Fruit fly (Drosophila melanogaster) whole organism, embryonic: Measurements from ENCODE around the gene sv.

Experiments used
- Asciz ChIP-seq: fragments of 200-800 bp; sonication (Bioruptor generic); optimal IDR thresholded peaks from 2 replicates; lab custom pipeline; 2017; ENCODE audit warnings: missing biosample characterization, mild to moderate bottlenecking, missing genetic modification characterization, missing genetic modification reagents
- BEAF-32 ChIP-seq: fragments of 200-800 bp; sonication (Bioruptor generic); optimal IDR thresholded peaks from 3 replicates; lab custom pipeline; 2017; ENCODE audit warnings: missing biosample characterization, missing genetic modification characterization, mild to moderate bottlenecking, moderate library complexity, missing genetic modification reagents
- Bdp1 ChIP-seq: fragments of 200-800 bp; sonication (Bioruptor generic); optimal IDR thresholded peaks from 3 replicates; lab custom pipeline; 2016; ENCODE audit warnings: missing biosample characterization, missing genetic modification characterization
- BtbVII ChIP-seq: fragments of 200-800 bp; sonication (Bioruptor generic); optimal IDR thresholded peaks from 3 replicates; lab custom pipeline; 2017; ENCODE audit warnings: missing biosample characterization, mild to moderate bottlenecking, missing genetic modification characterization
- CG10321 ChIP-seq: fragments of 200-800 bp; sonication (Bioruptor generic); IDR thresholded peaks from 2 replicates; pipeline ENCODE4 v1.3.6; 2022; ENCODE audit warnings: missing biosample characterization, missing genetic modification characterization
- CG10565 ChIP-seq: fragments of 200-800 bp; sonication (Bioruptor generic); optimal IDR thresholded peaks from 3 replicates; lab custom pipeline; 2016; ENCODE audit warnings: missing biosample characterization, mild to moderate bottlenecking, missing genetic modification characterization
- CG10654 ChIP-seq: fragments of 200-800 bp; sonication (Bioruptor generic); optimal IDR thresholded peaks from 2 replicates; lab custom pipeline; 2016; ENCODE audit warnings: missing biosample characterization, missing genetic modification characterization
- CG12744 ChIP-seq: fragments of 200-800 bp; sonication (Bioruptor generic); optimal IDR thresholded peaks from 2 replicates; lab custom pipeline; 2016; ENCODE audit warnings: missing biosample characterization, missing genetic modification characterization
- CG14441 ChIP-seq: fragments of 200-800 bp; sonication (Bioruptor generic); IDR thresholded peaks from 2 replicates; pipeline ENCODE4 v1.3.6; 2022; ENCODE audit warnings: missing biosample characterization, missing genetic modification characterization
- CG16813 ChIP-seq: fragments of 200-800 bp; sonication (Bioruptor generic); IDR thresholded peaks from 3 replicates; pipeline ENCODE4 v1.3.6; 2022; ENCODE audit warnings: missing biosample characterization, missing genetic modification characterization; ENCODE audit not compliant: partially characterized antibody
- CG16815 ChIP-seq: fragments of 200-800 bp; sonication (Bioruptor generic); optimal IDR thresholded peaks from 3 replicates; lab custom pipeline; 2017; ENCODE audit warnings: missing biosample characterization, mild to moderate bottlenecking, missing genetic modification characterization
- CG2199 ChIP-seq: fragments of 200-800 bp; sonication (Bioruptor generic); IDR thresholded peaks from 3 replicates; pipeline ENCODE4 v1.3.6; 2022; ENCODE audit warnings: missing biosample characterization, missing genetic modification characterization
- CG3407 ChIP-seq: fragments of 200-800 bp; sonication (Bioruptor generic); optimal IDR thresholded peaks from 2 replicates; lab custom pipeline; 2018; ENCODE audit warnings: missing biosample characterization, mild to moderate bottlenecking, missing genetic modification characterization
- CG4328 ChIP-seq: fragments of 200-800 bp; sonication (Bioruptor generic); optimal IDR thresholded peaks from 3 replicates; lab custom pipeline; 2017; ENCODE audit warnings: missing biosample characterization, missing genetic modification reagents, missing genetic modification characterization
- CG6813 ChIP-seq: fragments of 200-800 bp; sonication (Bioruptor generic); optimal IDR thresholded peaks from 2 replicates; lab custom pipeline; 2017; ENCODE audit warnings: missing biosample characterization, missing genetic modification characterization, mild to moderate bottlenecking, moderate library complexity, missing genetic modification reagents
- CG7372 ChIP-seq: fragments of 200-800 bp; sonication (Bioruptor generic); IDR thresholded peaks from 2 replicates; pipeline ENCODE4 v1.3.6; 2022; ENCODE audit warnings: missing biosample characterization, missing genetic modification characterization
- CG7928 ChIP-seq: fragments of 200-800 bp; sonication (Bioruptor generic); optimal IDR thresholded peaks from 2 replicates; lab custom pipeline; 2017; ENCODE audit warnings: missing biosample characterization, mild to moderate bottlenecking, missing genetic modification characterization
- D ChIP-seq, 2 experiments: fragments of 200-800 bp in 1 of 2; fragments of >200 bp in 1 of 2; sonication (Bioruptor generic) in 1 of 2; optimal IDR thresholded peaks; 2 replicates in 1 of 2; 3 replicates in 1 of 2; lab custom pipeline; 2017; ENCODE audit warnings: mild to moderate bottlenecking in 1 of 2, missing biosample characterization in 1 of 2, missing genetic modification characterization in 1 of 2, missing genetic modification reagents in 1 of 2
- Dek ChIP-seq: fragments of 200-800 bp; sonication (Bioruptor generic); optimal IDR thresholded peaks from 3 replicates; lab custom pipeline; 2019; ENCODE audit warnings: missing biosample characterization, mild to moderate bottlenecking, missing genetic modification characterization, moderate library complexity
- HLH54F ChIP-seq: fragments of 200-800 bp; sonication (Bioruptor generic); optimal IDR thresholded peaks from 3 replicates; lab custom pipeline; 2016; ENCODE audit warnings: missing biosample characterization, missing genetic modification characterization
- Hand ChIP-seq: fragments of 200-800 bp; sonication (Bioruptor generic); optimal IDR thresholded peaks from 2 replicates; lab custom pipeline; 2017; ENCODE audit warnings: mild to moderate bottlenecking, missing biosample characterization, missing genetic modification reagents, missing genetic modification characterization
- Hr78 ChIP-seq, 2 experiments: fragments of 200-800 bp in 1 of 2; fragments of >200 bp in 1 of 2; sonication (Bioruptor generic) in 1 of 2; optimal IDR thresholded peaks; 2 replicates each; lab custom pipeline; 2017 to 2019; ENCODE audit warnings: missing biosample characterization in 2 of 2, missing genetic modification characterization in 2 of 2, mild to moderate bottlenecking in 1 of 2, moderate library complexity in 1 of 2
- Jarid2 ChIP-seq: fragments of 200-800 bp; sonication (Bioruptor generic); optimal IDR thresholded peaks from 3 replicates; lab custom pipeline; 2017; ENCODE audit warnings: mild to moderate bottlenecking, missing biosample characterization, missing genetic modification reagents, missing genetic modification characterization
- Lim3 ChIP-seq: fragments of 200-800 bp; sonication (Bioruptor generic); IDR thresholded peaks from 2 replicates; pipeline ENCODE4 v1.3.6; 2022; ENCODE audit warnings: missing biosample characterization, missing genetic modification characterization
- MESR4 ChIP-seq: fragments of 200-800 bp; sonication (Bioruptor generic); optimal IDR thresholded peaks from 2 replicates; lab custom pipeline; 2018; ENCODE audit warnings: missing biosample characterization, mild to moderate bottlenecking, missing genetic modification characterization, moderate library complexity
- NC2β ChIP-seq: fragments of 200-800 bp; sonication (Bioruptor generic); optimal IDR thresholded peaks from 2 replicates; lab custom pipeline; 2016; ENCODE audit warnings: missing biosample characterization, missing genetic modification characterization
- Nf-YA ChIP-seq: fragments of 200-800 bp; sonication (Bioruptor generic); IDR thresholded peaks from 2 replicates; pipeline ENCODE4 v1.3.6; 2022; ENCODE audit warnings: missing biosample characterization, missing genetic modification characterization
- Nf-YB ChIP-seq: fragments of 200-800 bp; sonication (Bioruptor generic); optimal IDR thresholded peaks from 3 replicates; lab custom pipeline; 2019; ENCODE audit warnings: missing biosample characterization, mild to moderate bottlenecking, missing genetic modification characterization, moderate library complexity
- Nf-YC ChIP-seq: fragments of 200-800 bp; optimal IDR thresholded peaks from 3 replicates; lab custom pipeline; 2019; ENCODE audit warnings: missing biosample characterization, mild to moderate bottlenecking, missing genetic modification characterization, moderate library complexity
- Sox100B ChIP-seq: fragments of 200-800 bp; sonication (Bioruptor generic); optimal IDR thresholded peaks from 3 replicates; lab custom pipeline; 2018; ENCODE audit warnings: missing biosample characterization, mild to moderate bottlenecking, missing genetic modification characterization
- abd-A ChIP-seq: fragments of 200-800 bp; sonication (Bioruptor generic); optimal IDR thresholded peaks from 3 replicates; lab custom pipeline; 2019; ENCODE audit warnings: missing biosample characterization, mild to moderate bottlenecking, missing genetic modification characterization, moderate library complexity
- ac ChIP-seq: fragments of 200-800 bp; sonication (Bioruptor generic); optimal IDR thresholded peaks from 3 replicates; lab custom pipeline; 2017; ENCODE audit warnings: missing biosample characterization, mild to moderate bottlenecking, missing genetic modification characterization
- ara ChIP-seq: fragments of 200-800 bp; sonication (Bioruptor generic); IDR thresholded peaks from 2 replicates; pipeline ENCODE4 v1.3.6; 2022; ENCODE audit warnings: missing biosample characterization, missing genetic modification characterization
- chinmo ChIP-seq: fragments of 200-800 bp; sonication (Bioruptor generic); IDR thresholded peaks from 4 replicates; pipeline ENCODE4 v1.3.6; 2022; ENCODE audit warnings: missing biosample characterization, missing genetic modification characterization; ENCODE audit not compliant: partially characterized antibody
- danr ChIP-seq: fragments of 200-800 bp; sonication (Bioruptor generic); IDR thresholded peaks from 2 replicates; pipeline ENCODE4 v1.3.6; 2022; ENCODE audit warnings: missing biosample characterization, missing genetic modification characterization
- eyg ChIP-seq: fragments of 200-800 bp; sonication (Bioruptor generic); optimal IDR thresholded peaks from 3 replicates; lab custom pipeline; 2016; ENCODE audit warnings: missing biosample characterization, missing genetic modification characterization
- inv ChIP-seq: fragments of 200-800 bp; sonication (Bioruptor generic); IDR thresholded peaks from 2 replicates; pipeline ENCODE4 v1.3.6; 2022; ENCODE audit warnings: missing biosample characterization, missing genetic modification characterization; ENCODE audit not compliant: partially characterized antibody
- mld ChIP-seq: fragments of 200-800 bp; sonication (Bioruptor generic); IDR thresholded peaks from 3 replicates; pipeline ENCODE4 v1.3.6; 2022; ENCODE audit warnings: missing biosample characterization, missing genetic modification characterization; ENCODE audit not compliant: partially characterized antibody
- peb ChIP-seq: fragments of 200-800 bp; sonication (Bioruptor generic); IDR thresholded peaks from 2 replicates; pipeline ENCODE4 v1.3.6; 2022; ENCODE audit warnings: missing biosample characterization, missing genetic modification characterization
- sc ChIP-seq, 3 experiments: fragments of >200 bp in 2 of 3; fragments of 200-800 bp in 1 of 3; sonication (Bioruptor generic) in 1 of 3; optimal IDR thresholded peaks; 2 replicates in 2 of 3; 3 replicates in 1 of 3; lab custom pipeline; 2017; ENCODE audit warnings: mild to moderate bottlenecking in 1 of 3, missing biosample characterization in 1 of 3, missing genetic modification characterization in 1 of 3, missing genetic modification reagents in 1 of 3
- sr ChIP-seq: fragments of 200-800 bp; sonication (Bioruptor generic); IDR thresholded peaks from 3 replicates; pipeline ENCODE4 v1.3.6; 2022; ENCODE audit warnings: missing biosample characterization, missing genetic modification characterization
- tup ChIP-seq: fragments of 200-800 bp; sonication (Bioruptor generic); optimal IDR thresholded peaks from 2 replicates; lab custom pipeline; 2016; ENCODE audit warnings: missing biosample characterization, mild to moderate bottlenecking, missing genetic modification characterization, moderate library complexity

The sv gene

dm6 chr4:1097608-1098262 is 9.1 kb downstream of the sv start:
- TF ChIP-seq ara (GFP tag; lab: Robert Waterston, UW) (no peak), Nf-YC (tag; lab: Kevin White, UChicago) (peak; percentile 98), NC2β (GFP tag; lab: Kevin White, UChicago) (no peak), Jarid2 (GFP tag; lab: Kevin White, UChicago) (peak; percentile 24), CG16815 (GFP tag; lab: Kevin White, UChicago) (no peak), CG10654 (GFP tag; lab: Kevin White, UChicago) (no peak), CG3407 (GFP tag; lab: Kevin White, UChicago) (no peak), Nf-YA (GFP tag; lab: Robert Waterston, UW) (peak; percentile 79), CG16813 (GFP tag; lab: Robert Waterston, UW) (no peak), Nf-YB (GFP tag; lab: Kevin White, UChicago) (peak; percentile 99), CG6813 (no peak), CG2199 (GFP tag; lab: Robert Waterston, UW) (peak; percentile 76; the same call in 2 of the 3 replicates), CG4328 (GFP tag; lab: Kevin White, UChicago) (no peak), eyg (GFP tag; lab: Kevin White, UChicago) (no peak), CG10565 (GFP tag; lab: Kevin White, UChicago) (no peak), Lim3 (GFP tag; lab: Robert Waterston, UW) (no peak), CG10321 (GFP tag; lab: Robert Waterston, UW) (peak; percentile 85), CG7372 (GFP tag; lab: Robert Waterston, UW) (no peak), MESR4 (GFP tag; lab: Kevin White, UChicago) (no peak)

- TF ChIP-seq Asciz (GFP tag; lab: Kevin White, UChicago) = no peak
- no peak for TF ChIP-seq Hr78 (GFP tag; optimal IDR thresholded peaks at IDR 0.05; lab: Kevin White, UChicago)
- TF ChIP-seq sc (optimal IDR thresholded peaks at IDR 0.05; lab: Kevin White, UChicago) = no peak
- no peak for TF ChIP-seq sc (GFP tag; optimal IDR thresholded peaks at IDR 0.05; lab: Kevin White, UChicago)
- no peak for TF ChIP-seq D (optimal IDR thresholded peaks at IDR 0.05; lab: Kevin White, UChicago)
- no peak for TF ChIP-seq D (GFP tag; optimal IDR thresholded peaks at IDR 0.05; lab: Kevin White, UChicago)
- peak; percentile 94 for TF ChIP-seq CG2199 (GFP tag; lab: Robert Waterston, UW)
These were observed 17.5 kb downstream of the sv start for dm6 chr4:1106114-1106513.

dm6 chr4:1112867-1113769 is 24.5 kb downstream of the sv start:
- TF ChIP-seq Sox100B (GFP tag; lab: Kevin White, UChicago) (peak; percentile 85), chinmo (GFP tag; lab: Robert Waterston, UW) (no peak), Dek (tag; lab: Kevin White, UChicago) (no peak), BtbVII (peak; percentile 81), abd-A (no peak), peb (GFP tag; lab: Robert Waterston, UW) (no peak; the same call in none of the 2 replicates), CG14441 (no peak; the same call in 1 of the 2 replicates), BEAF-32 (peak; percentile 15), Lim3 (GFP tag; lab: Robert Waterston, UW) (no peak), danr (GFP tag; lab: Robert Waterston, UW) (peak; percentile 71; the same call in 1 of the 2 replicates), CG12744 (peak; percentile 90), ac (GFP tag; lab: Kevin White, UChicago) (peak; percentile 52), Hand (peak; percentile 40), Asciz (GFP tag; lab: Kevin White, UChicago) (peak; percentile 94), mld (no peak), tup (GFP tag; lab: Kevin White, UChicago) (peak; percentile 84), HLH54F (GFP tag; lab: Kevin White, UChicago) (peak; percentile 94), Bdp1 (no peak), sr (GFP tag; lab: Robert Waterston, UW) (no peak), CG7928 (GFP tag; lab: Kevin White, UChicago) (peak; percentile 30), inv (GFP tag; lab: Robert Waterston, UW) (no peak)
